Fruit fly (Drosophila melanogaster) whole organism, pupa: ENCODE results near the gene pum.

ENCODE experiments used
- CG10348 ChIP-seq: fragments of 200-800 bp; sonication (Bioruptor generic); IDR thresholded peaks from 2 replicates; pipeline ENCODE4 v1.3.6; 2022; ENCODE audit warnings: missing biosample characterization, missing genetic modification characterization
- CG12605 ChIP-seq: fragments of 200-800 bp; sonication (Bioruptor generic); IDR thresholded peaks from 2 replicates; pipeline ENCODE4 v1.3.6; 2022; ENCODE audit warnings: missing biosample characterization, missing genetic modification characterization
- CG13204 ChIP-seq: fragments of 200-800 bp; sonication (Bioruptor generic); optimal IDR thresholded peaks from 2 replicates; lab custom pipeline; 2018; ENCODE audit warnings: missing biosample characterization, mild to moderate bottlenecking, missing genetic modification characterization, moderate library complexity
- CG14655 ChIP-seq: fragments of 200-800 bp; sonication (Bioruptor generic); optimal IDR thresholded peaks from 3 replicates; lab custom pipeline; 2017; ENCODE audit warnings: mild to moderate bottlenecking, missing biosample characterization, missing genetic modification reagents, missing genetic modification characterization
- CG15710 ChIP-seq: fragments of 200-800 bp; sonication (Bioruptor generic); optimal IDR thresholded peaks from 2 replicates; lab custom pipeline; 2018; ENCODE audit warnings: missing biosample characterization, mild to moderate bottlenecking, missing genetic modification characterization, moderate library complexity
- CG17806 ChIP-seq: fragments of 200-800 bp; sonication (Bioruptor generic); optimal IDR thresholded peaks from 2 replicates; lab custom pipeline; 2018; ENCODE audit warnings: missing biosample characterization, mild to moderate bottlenecking, missing genetic modification characterization, moderate library complexity
- CG32121 ChIP-seq: fragments of 200-800 bp; sonication (Bioruptor generic); IDR thresholded peaks from 2 replicates; pipeline ENCODE4 v1.3.6; 2022; ENCODE audit warnings: missing biosample characterization, missing genetic modification characterization
- CG34367 ChIP-seq: fragments of 200-800 bp; sonication (Bioruptor generic); optimal IDR thresholded peaks from 2 replicates; lab custom pipeline; 2018; ENCODE audit warnings: missing biosample characterization, mild to moderate bottlenecking, missing genetic modification characterization
- CG4496 ChIP-seq: fragments of 200-800 bp; sonication (Bioruptor generic); IDR thresholded peaks from 3 replicates; pipeline ENCODE4 v1.3.6; 2022; ENCODE audit warnings: missing biosample characterization, missing genetic modification characterization
- CG8159 ChIP-seq: fragments of 200-800 bp; sonication (Bioruptor generic); optimal IDR thresholded peaks from 3 replicates; lab custom pipeline; 2018; ENCODE audit warnings: missing biosample characterization, mild to moderate bottlenecking, missing genetic modification characterization, moderate library complexity
- CG8301 ChIP-seq: fragments of 200-800 bp; sonication (Bioruptor generic); optimal IDR thresholded peaks from 2 replicates; lab custom pipeline; 2018; ENCODE audit warnings: missing biosample characterization, mild to moderate bottlenecking, missing genetic modification characterization
- CG9948 ChIP-seq: fragments of 200-800 bp; sonication (Bioruptor generic); optimal IDR thresholded peaks from 2 replicates; lab custom pipeline; 2018; ENCODE audit warnings: missing biosample characterization, mild to moderate bottlenecking, missing genetic modification characterization, moderate library complexity
- D1 ChIP-seq: fragments of 200-800 bp; sonication (Bioruptor generic); optimal IDR thresholded peaks from 2 replicates; lab custom pipeline; 2018; ENCODE audit warnings: missing biosample characterization, mild to moderate bottlenecking, missing genetic modification characterization, moderate library complexity
- EcR ChIP-seq: fragments of 200-800 bp; sonication (Bioruptor generic); optimal IDR thresholded peaks from 3 replicates; lab custom pipeline; 2019; ENCODE audit warnings: missing biosample characterization, missing genetic modification characterization, mild to moderate bottlenecking, moderate library complexity, missing genetic modification reagents
- Ets98B ChIP-seq: fragments of 200-800 bp; sonication (Bioruptor generic); IDR thresholded peaks from 2 replicates; pipeline ENCODE4 v1.3.6; 2022; ENCODE audit warnings: missing biosample characterization, missing genetic modification characterization
- Pif1A ChIP-seq: fragments of 200-800 bp; sonication (Bioruptor generic); optimal IDR thresholded peaks from 3 replicates; lab custom pipeline; 2016; ENCODE audit warnings: missing biosample characterization, missing genetic modification characterization
- Pif1B ChIP-seq: fragments of 200-800 bp; sonication (Bioruptor generic); optimal IDR thresholded peaks from 3 replicates; lab custom pipeline; 2016; ENCODE audit warnings: missing biosample characterization, missing genetic modification characterization
- Snoo ChIP-seq: fragments of 200-800 bp; sonication (Bioruptor generic); optimal IDR thresholded peaks from 3 replicates; lab custom pipeline; 2017; ENCODE audit warnings: missing biosample characterization, mild to moderate bottlenecking, missing genetic modification characterization, inconsistent platforms
- fd96Ca ChIP-seq: fragments of 200-800 bp; sonication (Bioruptor generic); IDR thresholded peaks from 3 replicates; pipeline ENCODE4 v1.3.6; 2022; ENCODE audit warnings: missing biosample characterization, missing genetic modification characterization
- gl ChIP-seq: fragments of 200-800 bp; sonication (Bioruptor generic); optimal IDR thresholded peaks from 2 replicates; lab custom pipeline; 2018; ENCODE audit warnings: missing biosample characterization, mild to moderate bottlenecking, missing genetic modification characterization
- rn ChIP-seq: fragments of 200-800 bp; sonication (Bioruptor generic); IDR thresholded peaks from 2 replicates; pipeline ENCODE4 v1.3.6; 2022; ENCODE audit warnings: missing biosample characterization, missing genetic modification characterization

pum gene

DNA sequence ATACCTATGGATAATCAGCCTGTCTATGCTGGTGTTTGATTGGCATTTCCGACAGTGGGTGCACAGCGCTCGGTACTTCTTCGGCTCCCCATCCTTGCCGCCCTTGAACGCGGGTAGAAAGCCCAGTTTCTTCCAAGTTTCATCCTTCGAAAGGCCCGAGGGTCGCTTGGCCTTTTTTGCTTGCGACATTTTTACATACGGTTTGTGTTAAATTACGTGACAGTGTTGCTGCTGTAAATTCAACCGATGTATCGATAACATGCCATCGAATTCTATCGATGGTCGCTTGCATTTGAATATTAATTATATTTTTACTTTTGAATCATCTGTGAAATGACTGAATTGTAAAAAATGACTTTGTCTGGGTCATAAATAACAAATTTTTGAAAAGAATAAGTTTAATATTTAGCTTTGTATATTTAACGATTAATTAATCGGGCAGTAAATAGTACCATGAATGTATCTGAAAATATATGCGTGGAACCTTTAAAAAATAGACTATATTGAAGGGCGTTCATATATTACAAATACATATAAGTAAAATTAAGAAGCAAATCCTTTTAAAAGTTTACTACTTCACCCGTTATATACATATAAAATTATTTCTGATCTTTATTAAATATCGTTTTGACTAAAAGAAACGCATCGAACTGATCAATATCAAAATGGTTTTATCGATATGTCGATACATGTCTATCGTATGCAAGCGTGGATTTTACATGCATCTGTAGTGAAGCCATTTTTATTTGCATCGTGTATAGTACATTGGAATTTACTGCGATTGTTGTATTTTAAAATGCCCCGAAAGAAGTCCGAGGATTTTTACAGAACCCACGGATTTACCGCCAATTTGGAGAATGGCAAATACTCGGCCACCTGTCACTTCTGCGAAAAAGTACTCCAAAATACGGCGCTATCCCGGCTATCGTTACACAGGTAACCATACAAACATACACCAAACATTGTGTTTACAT, 21.1 kb upstream of the pum start, which contains the start of the genes Ibf2 and Ibf1:
TSS of gene Ibf2 (minus strand) at position 250 of the 974 bp plus-strand sequence.
TSS of gene Ibf1 (plus strand) at position 713 of the 974 bp plus-strand sequence.
- no peak for TF ChIP-seq D1 (tag; lab: Kevin White, UChicago)
- no peak for TF ChIP-seq CG13204 (GFP tag; lab: Kevin White, UChicago)
- no peak for TF ChIP-seq Ets98B (GFP tag; lab: Robert Waterston, UW)
- TF ChIP-seq Pif1A (GFP tag; lab: Kevin White, UChicago), result no peak
- TF ChIP-seq CG12605 (GFP tag; lab: Robert Waterston, UW), result no peak

DNA sequence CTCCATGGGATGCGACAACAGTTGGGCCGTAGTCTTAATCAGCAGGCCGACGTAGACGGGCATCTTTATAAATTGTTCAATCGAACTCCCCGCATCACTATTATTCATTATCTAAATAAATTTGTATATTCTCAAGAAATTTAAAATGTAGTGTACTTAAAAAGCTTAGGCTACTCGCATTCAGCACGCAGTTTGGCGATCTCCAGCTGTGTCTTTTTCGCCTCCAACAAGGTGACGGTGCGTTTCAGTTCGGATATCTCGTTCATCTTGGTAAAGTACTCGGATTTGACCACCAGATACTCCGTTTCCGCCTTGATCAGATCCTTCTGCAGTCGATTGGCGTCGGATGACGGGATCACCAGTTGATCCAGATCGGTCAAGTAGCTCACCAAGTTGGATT, 20.1 kb upstream of the pum start, which contains the start of gene CG16736:
TSS of gene CG16736 (minus strand) at position 101 of the 400 bp plus-strand sequence.
- no peak for TF ChIP-seq Pif1B
- no peak for TF ChIP-seq CG34367 (tag; lab: Kevin White, UChicago)
- no peak for TF ChIP-seq CG9948
- TF ChIP-seq CG32121, result no peak

DNA sequence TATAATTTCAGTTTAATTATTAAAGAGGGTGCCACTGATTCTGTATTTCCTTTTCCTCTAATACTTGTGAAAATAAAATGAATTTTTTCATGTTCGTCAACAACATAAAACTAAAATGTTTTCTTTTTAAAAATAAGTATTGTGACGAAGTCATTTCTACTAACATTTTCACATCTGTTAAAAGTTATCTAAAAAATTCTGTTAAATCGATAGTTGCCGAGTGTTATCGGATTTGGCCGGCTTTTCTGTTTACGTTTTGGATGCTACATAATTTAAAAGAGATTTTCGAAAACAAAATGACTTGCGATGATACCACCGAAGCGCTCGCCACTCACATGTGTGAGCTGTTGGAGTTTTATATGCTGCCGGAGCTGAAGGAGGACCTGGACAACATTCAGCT, 17.3 kb upstream of the pum start, which contains the start of gene CG16734:
TSS of gene CG16734 (plus strand) at position 255 of the 400 bp plus-strand sequence.
- TF ChIP-seq CG13204 (GFP tag; lab: Kevin White, UChicago) (no peak), D1 (tag; lab: Kevin White, UChicago) (no peak), Pif1B (no peak), CG34367 (tag; lab: Kevin White, UChicago) (no peak), CG14655 (GFP tag; lab: Kevin White, UChicago) (no peak), EcR (no peak), CG17806 (no peak), CG8159 (tag; lab: Kevin White, UChicago) (no peak), Ets98B (GFP tag; lab: Robert Waterston, UW) (no peak), gl (tag; lab: Kevin White, UChicago) (no peak)
- TF ChIP-seq, all 21 proteins: peak for 0

DNA sequence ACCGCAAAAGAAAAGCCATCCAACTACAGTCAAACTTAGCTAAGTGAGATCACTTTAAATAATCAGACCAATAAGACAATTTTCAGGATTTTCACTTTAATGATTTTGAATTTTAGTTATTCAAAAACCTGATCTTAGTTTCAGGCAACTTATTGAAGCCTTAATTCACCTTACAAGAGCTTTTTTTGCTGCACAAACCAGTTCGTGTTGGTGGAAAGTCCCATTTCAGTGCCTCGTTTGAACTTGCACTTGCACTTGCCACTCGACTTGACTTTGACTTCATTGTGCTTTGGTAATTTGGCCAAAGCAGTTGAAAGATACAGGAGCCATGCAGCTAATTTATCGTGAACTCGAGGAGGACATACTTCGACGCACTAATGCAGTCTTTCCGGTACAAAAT, 14.1 kb upstream of the pum start, which contains the start of gene St2:
TSS of gene St2 (plus strand) at position 301 of the 400 bp plus-strand sequence.
- TF ChIP-seq CG17806, result no peak
- TF ChIP-seq CG4496 (GFP tag; lab: Robert Waterston, UW), result no peak
- TF ChIP-seq CG12605 (GFP tag; lab: Robert Waterston, UW), result no peak
- no peak for TF ChIP-seq Snoo
- no peak for TF ChIP-seq D1 (tag; lab: Kevin White, UChicago)
- TF ChIP-seq EcR, result no peak
- TF ChIP-seq Ets98B (GFP tag; lab: Robert Waterston, UW), result no peak
- TF ChIP-seq CG32121, result no peak
- no peak for TF ChIP-seq fd96Ca (GFP tag; lab: Robert Waterston, UW)
- TF ChIP-seq Pif1A (GFP tag; lab: Kevin White, UChicago), result no peak
- no peak for TF ChIP-seq CG15710 (tag; lab: Kevin White, UChicago)
- TF ChIP-seq CG8301 (tag; lab: Kevin White, UChicago), result no peak

DNA sequence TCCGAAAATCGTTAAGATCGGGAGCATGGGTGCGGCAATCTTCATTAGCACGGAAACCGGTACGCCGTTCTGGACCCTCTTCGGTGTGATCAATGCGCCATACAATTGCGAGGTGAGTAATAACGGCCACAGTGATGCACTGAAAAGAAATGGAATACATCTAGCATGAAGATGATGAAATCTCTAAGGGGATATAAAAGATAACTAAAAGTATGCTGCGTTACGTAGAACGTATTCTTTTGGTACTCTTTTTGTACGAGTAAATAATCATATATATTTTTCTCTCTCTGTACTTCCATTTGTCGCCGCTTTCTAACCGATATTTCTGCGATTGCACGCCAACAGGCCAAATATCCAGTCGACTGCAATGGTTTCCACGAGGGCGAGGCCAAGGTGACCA, 13.4 kb upstream of the pum start:
- TF ChIP-seq CG32121 (peak; percentile 84), CG8159 (tag; lab: Kevin White, UChicago) (peak; percentile 66), gl (tag; lab: Kevin White, UChicago) (peak; percentile 47), CG14655 (GFP tag; lab: Kevin White, UChicago) (peak; percentile 90), CG8301 (tag; lab: Kevin White, UChicago) (peak; percentile 85), CG15710 (tag; lab: Kevin White, UChicago) (peak; percentile 67), CG17806 (peak; percentile 76), Snoo (peak; percentile 81), CG34367 (tag; lab: Kevin White, UChicago) (peak; percentile 61), CG9948 (peak; percentile 77), CG4496 (GFP tag; lab: Robert Waterston, UW) (peak; percentile 93), Ets98B (GFP tag; lab: Robert Waterston, UW) (peak; percentile 91), CG12605 (GFP tag; lab: Robert Waterston, UW) (peak; percentile 85), Pif1A (GFP tag; lab: Kevin White, UChicago) (peak; percentile 77), Pif1B (peak; percentile 71), D1 (tag; lab: Kevin White, UChicago) (peak; percentile 73), fd96Ca (GFP tag; lab: Robert Waterston, UW) (peak; percentile 78), EcR (no peak), CG10348 (GFP tag; lab: Robert Waterston, UW) (no peak), rn (GFP tag; lab: Robert Waterston, UW) (peak; percentile 27; the same call in 1 of the 2 replicates), CG13204 (GFP tag; lab: Kevin White, UChicago) (no peak)
- TF ChIP-seq, all 21 proteins: peak for 18

DNA sequence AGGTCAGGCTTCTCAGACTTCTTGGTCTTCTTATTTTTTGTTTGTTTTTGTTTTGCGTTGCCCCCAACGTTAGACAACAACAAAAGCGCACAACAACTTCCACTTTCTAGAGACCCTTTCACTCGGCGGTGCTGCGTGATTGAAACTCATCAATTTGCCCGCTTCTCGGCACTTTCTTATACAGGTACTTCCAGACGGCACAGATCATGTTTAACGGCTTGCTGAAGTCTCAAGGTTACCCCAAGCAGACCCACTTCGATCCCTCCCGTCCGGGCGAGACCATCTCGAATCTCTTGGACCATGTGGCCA, 12.2 kb upstream of the pum start:
- TF ChIP-seq gl (tag; lab: Kevin White, UChicago), result no peak
- TF ChIP-seq CG8301 (tag; lab: Kevin White, UChicago), result no peak
- TF ChIP-seq CG10348 (GFP tag; lab: Robert Waterston, UW), result no peak
- TF ChIP-seq rn (GFP tag; lab: Robert Waterston, UW), result no peak
- TF ChIP-seq CG9948, result no peak
- TF ChIP-seq D1 (tag; lab: Kevin White, UChicago), result no peak
- no peak for TF ChIP-seq CG13204 (GFP tag; lab: Kevin White, UChicago)
- no peak for TF ChIP-seq EcR
- TF ChIP-seq CG17806, result no peak
- TF ChIP-seq CG15710 (tag; lab: Kevin White, UChicago), result no peak
- TF ChIP-seq CG14655 (GFP tag; lab: Kevin White, UChicago), result no peak
- no peak for TF ChIP-seq CG8159 (tag; lab: Kevin White, UChicago)
